Worm (Caenorhabditis elegans): ENCODE data around the gene srx-48.

- TF ChIP-seq hmbx-1 (tag; optimal IDR thresholded peaks at IDR 0.05) (no peak), ama-1 (optimal IDR thresholded peaks at IDR 0.05) (no peak), ceh-13 (GFP tag; optimal IDR thresholded peaks at IDR 0.05) (no peak), B0310.2 (tag; optimal IDR thresholded peaks at IDR 0.05) (no peak), tra-4 (tag; optimal IDR thresholded peaks at IDR 0.05) (no peak), hnd-1 (tag; optimal IDR thresholded peaks at IDR 0.05) (no peak), flt-1 (GFP tag; IDR thresholded peaks at IDR 0.05) (no peak), sea-1 (GFP tag; conservative IDR thresholded peaks at IDR 0.05) (no peak), hmg-4 (GFP tag; optimal IDR thresholded peaks at IDR 0.05) (no peak), scrt-1 (GFP tag; IDR thresholded peaks at IDR 0.05) (no peak), tbx-11 (GFP tag; IDR thresholded peaks at IDR 0.05) (no peak), aly-1 (tag; optimal IDR thresholded peaks at IDR 0.05) (no peak), tbx-37 (GFP tag; conservative IDR thresholded peaks at IDR 0.05) (no peak)
These were observed 24.4 kb upstream of the srx-48 start, which contains the start of gene ZK1037.6 for ce11 chrV:15327745-15328447.

Data from whole organism, early embryonic.